Fruit fly (Drosophila melanogaster): ENCODE data around the gene CG42266.

CG42266 gene

DNA sequence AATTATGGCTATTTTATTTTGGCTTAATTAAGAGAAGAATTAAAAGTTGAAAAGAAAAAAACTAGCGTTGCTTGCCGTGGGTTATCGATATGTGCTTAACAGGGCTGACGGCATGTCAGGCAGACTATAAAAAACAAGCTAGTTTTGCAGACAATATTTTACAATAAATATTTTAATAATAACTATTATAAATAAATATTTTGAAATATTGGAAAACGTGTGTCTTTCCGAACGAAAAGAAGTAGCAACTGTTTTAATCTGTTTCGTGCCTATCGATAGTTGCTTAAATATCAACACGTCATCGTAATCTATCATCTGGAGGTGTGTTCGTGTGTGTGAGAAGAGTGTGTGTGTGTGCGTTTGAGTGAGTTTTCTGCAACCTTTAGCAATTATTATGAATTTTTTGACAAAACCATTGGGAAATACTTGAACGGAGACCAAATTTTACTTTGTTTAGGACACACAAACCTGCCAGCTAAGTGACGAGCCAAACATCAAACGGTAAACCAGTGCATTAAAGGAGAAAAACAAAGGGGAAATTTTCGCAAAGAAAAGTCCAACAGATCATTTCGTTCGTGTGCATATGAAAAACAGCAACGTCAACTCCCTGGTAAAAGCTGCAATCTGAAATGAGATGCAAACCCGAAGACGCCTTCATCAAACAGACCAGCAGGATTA lies 33.0 kb downstream of the CG42266 start, which contains the start of the genes CG5861 and Syx5 (continued):
- peak; percentile 17 for TF ChIP-seq CG6765 (GFP tag; optimal IDR thresholded peaks at IDR 0.05)
- TF ChIP-seq Hr78 (GFP tag; optimal IDR thresholded peaks at IDR 0.05): peak in 1 of 2 experiments; percentile 18
- peak; percentile 51 for TF ChIP-seq caup (GFP tag; optimal IDR thresholded peaks at IDR 0.05; ENCODE audit: severe bottlenecking)
- TF ChIP-seq CG12769 (tag; optimal IDR thresholded peaks at IDR 0.05): no peak
- no peak for TF ChIP-seq ara (GFP tag; IDR thresholded peaks at IDR 0.05)
- TF ChIP-seq CG7987 (GFP tag; optimal IDR thresholded peaks at IDR 0.05): peak; percentile 17
- no peak for TF ChIP-seq Taf1 (GFP tag; IDR thresholded peaks at IDR 0.05)
- TF ChIP-seq Trl (optimal IDR thresholded peaks at IDR 0.05): no peak
- no peak for TF ChIP-seq Trl (GFP tag; optimal IDR thresholded peaks at IDR 0.05)
- TF ChIP-seq nau (GFP tag; optimal IDR thresholded peaks at IDR 0.05): peak; percentile 53
- TF ChIP-seq CG6654 (GFP tag; optimal IDR thresholded peaks at IDR 0.05): no peak
- no peak for TF ChIP-seq ac (GFP tag; optimal IDR thresholded peaks at IDR 0.05)
- TF ChIP-seq CG10366 (GFP tag; IDR thresholded peaks at IDR 0.05): peak; percentile 42
- no peak for TF ChIP-seq maf-S (GFP tag; optimal IDR thresholded peaks at IDR 0.05)
- no peak for TF ChIP-seq eve (GFP tag; optimal IDR thresholded peaks at IDR 0.05)
- TF ChIP-seq chm (GFP tag; IDR thresholded peaks at IDR 0.05): no peak
- no peak for TF ChIP-seq ab (GFP tag; optimal IDR thresholded peaks at IDR 0.05)
- no peak for TF ChIP-seq mam (GFP tag; optimal IDR thresholded peaks at IDR 0.05)
- TF ChIP-seq CG2199 (GFP tag; IDR thresholded peaks at IDR 0.05): no peak
- peak; percentile 63 for TF ChIP-seq vvl (GFP tag; IDR thresholded peaks at IDR 0.05)
- TF ChIP-seq gt (GFP tag; IDR thresholded peaks at IDR 0.05): no peak
- TF ChIP-seq Fer1 (GFP tag; optimal IDR thresholded peaks at IDR 0.05): peak; percentile 73
- no peak for TF ChIP-seq CG2889 (GFP tag; IDR thresholded peaks at IDR 0.05)
- peak; percentile 84 for TF ChIP-seq inv (GFP tag; IDR thresholded peaks at IDR 0.05; ENCODE audit: partially characterized antibody)
- TF ChIP-seq CG16815 (GFP tag; optimal IDR thresholded peaks at IDR 0.05): no peak
- TF ChIP-seq al (GFP tag; IDR thresholded peaks at IDR 0.05): peak; percentile 60
- peak; percentile 14 for TF ChIP-seq Asciz (GFP tag; optimal IDR thresholded peaks at IDR 0.05)
- no peak for TF ChIP-seq CG12744 (GFP tag; optimal IDR thresholded peaks at IDR 0.05)
- no peak for TF ChIP-seq CG8765 (GFP tag; IDR thresholded peaks at IDR 0.05)
- no peak for TF ChIP-seq CG10274 (GFP tag; optimal IDR thresholded peaks at IDR 0.05)
- TF ChIP-seq Bteb2 (GFP tag; optimal IDR thresholded peaks at IDR 0.05): peak; percentile 2
- TF ChIP-seq CG15479 (GFP tag; optimal IDR thresholded peaks at IDR 0.05): no peak
- TF ChIP-seq Hand (GFP tag; optimal IDR thresholded peaks at IDR 0.05): no peak
- 0 out of 2 replicates have a peak, but pooled peaks have one; percentile 54 for TF ChIP-seq CG17328 (GFP tag; IDR thresholded peaks at IDR 0.05)
- no peak for TF ChIP-seq CG3838 (GFP tag; optimal IDR thresholded peaks at IDR 0.05)
- no peak for TF ChIP-seq CG12236 (GFP tag; optimal IDR thresholded peaks at IDR 0.05)
- peak; percentile 66 for TF ChIP-seq CG7963 (GFP tag; IDR thresholded peaks at IDR 0.05; ENCODE audit: partially characterized antibody)
- TF ChIP-seq C15 (GFP tag; IDR thresholded peaks at IDR 0.05): no peak
- peak; percentile 70 for TF ChIP-seq phol (tag; optimal IDR thresholded peaks at IDR 0.05)
- no peak for TF ChIP-seq CG1832 (GFP tag; optimal IDR thresholded peaks at IDR 0.05)
- TF ChIP-seq chinmo (GFP tag; IDR thresholded peaks at IDR 0.05; ENCODE audit: partially characterized antibody): peak; percentile 78; the same call in 3 of the 4 replicates
- TF ChIP-seq BEAF-32 (GFP tag; optimal IDR thresholded peaks at IDR 0.05): peak; percentile 86
- TF ChIP-seq org-1 (GFP tag; optimal IDR thresholded peaks at IDR 0.05): no peak
- TF ChIP-seq ind (GFP tag; optimal IDR thresholded peaks at IDR 0.05): peak; percentile 62
- TF ChIP-seq NK7.1 (GFP tag; optimal IDR thresholded peaks at IDR 0.05): no peak
- no peak for TF ChIP-seq Dip2 (GFP tag; IDR thresholded peaks at IDR 0.05)
- no peak for TF ChIP-seq E2f1 (GFP tag; IDR thresholded peaks at IDR 0.05)
- no peak for TF ChIP-seq crol (GFP tag; IDR thresholded peaks at IDR 0.05)
- TF ChIP-seq Sox100B (GFP tag; optimal IDR thresholded peaks at IDR 0.05): peak; percentile 53
- TF ChIP-seq CG9817 (tag; optimal IDR thresholded peaks at IDR 0.05): peak; percentile 59

Measured in whole organism, embryonic.